Worm (Caenorhabditis elegans) whole organism, young adult: ENCODE data around the gene mes-4.

Experiments
- B0019.2 ChIP-seq: fragments of 200-800 bp; sonication (Bioruptor generic); conservative IDR thresholded peaks from 2 replicates; pipeline ENCODE4 v1.3.6; 2022; ENCODE audit warnings: missing genetic modification reagents, missing genetic modification characterization, missing compliant biosample characterization
- D2030.7 ChIP-seq: fragments of 200-800 bp; sonication (Bioruptor generic); IDR thresholded peaks from 2 replicates; pipeline ENCODE4 v1.3.6; 2022; ENCODE audit warnings: missing genetic modification reagents, missing genetic modification characterization, missing compliant biosample characterization
- F10E7.11 ChIP-seq: sonication (generic microtip); optimal IDR thresholded peaks from 2 replicates; lab custom pipeline; 2017; ENCODE audit warnings: mild to moderate bottlenecking, missing genetic modification characterization, moderate library complexity, missing compliant biosample characterization
- F33H1.4 ChIP-seq: fragments of 200-800 bp; sonication (Bioruptor generic); IDR thresholded peaks from 2 replicates; pipeline ENCODE4 v1.3.6; 2022; ENCODE audit warnings: missing genetic modification reagents, missing genetic modification characterization, missing compliant biosample characterization
- F39B2.1 ChIP-seq: fragments of 200-800 bp; sonication (Bioruptor generic); IDR thresholded peaks from 2 replicates; pipeline ENCODE4 v1.3.6; 2022; ENCODE audit warnings: missing genetic modification reagents, missing genetic modification characterization, missing compliant biosample characterization
- F49E8.2 ChIP-seq: sonication (generic microtip); optimal IDR thresholded peaks from 3 replicates; lab custom pipeline; 2017; ENCODE audit warnings: missing genetic modification characterization, mild to moderate bottlenecking, missing compliant biosample characterization, antibody characterized with exemption, moderate library complexity; ENCODE audit not compliant: insufficient read depth
- Y53F4B.3 ChIP-seq: fragments of 200-800 bp; sonication (Bioruptor generic); IDR thresholded peaks from 2 replicates; pipeline ENCODE4 v1.3.6; 2022; ENCODE audit warnings: missing genetic modification reagents, missing genetic modification characterization, missing compliant biosample characterization
- Y53G8AR.9 ChIP-seq: fragments of 200-800 bp; sonication (Bioruptor generic); conservative IDR thresholded peaks from 2 replicates; pipeline ENCODE4 v1.3.6; 2022; ENCODE audit warnings: missing genetic modification reagents, missing genetic modification characterization, missing compliant biosample characterization
- Y56A3A.18 ChIP-seq: fragments of 200-800 bp; sonication (Bioruptor generic); IDR thresholded peaks from 2 replicates; pipeline ENCODE4 v1.3.6; 2022; ENCODE audit warnings: missing genetic modification reagents, missing genetic modification characterization, missing compliant biosample characterization
- ZK185.1 ChIP-seq: sonication (generic microtip); optimal IDR thresholded peaks from 2 replicates; lab custom pipeline; 2016; ENCODE audit warnings: mild to moderate bottlenecking, missing genetic modification characterization, missing compliant biosample characterization; ENCODE audit not compliant: poor library complexity, severe bottlenecking
- aptf-2 ChIP-seq: fragments of 200-800 bp; sonication (Bioruptor generic); conservative IDR thresholded peaks from 2 replicates; pipeline ENCODE4 v1.3.6; 2022; ENCODE audit warnings: missing genetic modification reagents, missing genetic modification characterization, missing compliant biosample characterization
- attf-3 ChIP-seq: fragments of 200-800 bp; sonication (Bioruptor generic); conservative IDR thresholded peaks from 2 replicates; pipeline ENCODE4 v1.3.6; 2022; ENCODE audit warnings: missing genetic modification reagents, missing genetic modification characterization, missing compliant biosample characterization
- cebp-1 ChIP-seq, 2 experiments: fragments of 200-800 bp in 1 of 2; sonication (Bioruptor generic) in 1 of 2; sonication (generic microtip) in 1 of 2; IDR thresholded peaks in 1 of 2; optimal IDR thresholded peaks in 1 of 2; 2 replicates each; pipeline versions ENCODE4 v1.3.6 to Lab custom; 2017 to 2022; ENCODE audit warnings: missing compliant biosample characterization in 2 of 2, missing genetic modification characterization in 2 of 2, mild to moderate bottlenecking in 1 of 2, missing genetic modification reagents in 1 of 2, moderate library complexity in 1 of 2
- cebp-2 ChIP-seq: fragments of 200-800 bp; sonication (Bioruptor generic); IDR thresholded peaks from 2 replicates; pipeline ENCODE4 v1.3.6; 2022; ENCODE audit warnings: missing genetic modification characterization, missing compliant biosample characterization
- ceh-91 ChIP-seq: fragments of 200-800 bp; sonication (Bioruptor generic); IDR thresholded peaks from 2 replicates; pipeline ENCODE4 v1.3.6; 2022; ENCODE audit warnings: missing genetic modification reagents, missing genetic modification characterization, missing compliant biosample characterization
- dox-1 ChIP-seq: fragments of 200-800 bp; sonication (Bioruptor generic); IDR thresholded peaks from 2 replicates; pipeline ENCODE4 v1.3.6; 2022; ENCODE audit warnings: missing genetic modification reagents, missing genetic modification characterization, missing compliant biosample characterization
- dpl-1 ChIP-seq: fragments of 150-350 bp; optimal IDR thresholded peaks from 2 replicates; lab custom pipeline; 2014; ENCODE audit warnings: missing biosample characterization, missing genetic modification reagents, missing genetic modification characterization
- efl-1 ChIP-seq: fragments of 150-350 bp; optimal IDR thresholded peaks from 2 replicates; lab custom pipeline; 2014; ENCODE audit warnings: missing biosample characterization, missing genetic modification reagents, missing genetic modification characterization
- egrh-3 ChIP-seq: fragments of 200-800 bp; sonication (Bioruptor generic); IDR thresholded peaks from 2 replicates; pipeline ENCODE4 v1.3.6; 2022; ENCODE audit warnings: missing genetic modification reagents, missing genetic modification characterization, missing compliant biosample characterization
- ets-4 ChIP-seq: fragments of 200-800 bp; sonication (Bioruptor generic); optimal IDR thresholded peaks from 2 replicates; lab custom pipeline; 2018; ENCODE audit warnings: mild to moderate bottlenecking, missing genetic modification characterization, missing compliant biosample characterization
- him-1 ChIP-seq: sonication (generic microtip); optimal IDR thresholded peaks from 2 replicates; lab custom pipeline; 2016; ENCODE audit warnings: missing genotype, missing genetic modification reagents, missing genetic modification characterization, missing compliant biosample characterization
- lin-35 ChIP-seq, 3 experiments: fragments of 150-350 bp in 2 of 3; sonication (generic microtip) in 1 of 3; optimal IDR thresholded peaks; 2 replicates each; lab custom pipeline; 2014 to 2018; ENCODE audit warnings: missing biosample characterization in 3 of 3, missing genetic modification characterization in 3 of 3, missing genetic modification reagents in 3 of 3
- lin-54 ChIP-seq: fragments of 200-800 bp; sonication (Bioruptor generic); optimal IDR thresholded peaks from 2 replicates; lab custom pipeline; 2018; ENCODE audit warnings: mild to moderate bottlenecking, missing genetic modification characterization, missing compliant biosample characterization
- lsl-1 ChIP-seq: fragments of 200-800 bp; sonication (Bioruptor generic); optimal IDR thresholded peaks from 2 replicates; lab custom pipeline; 2018; ENCODE audit warnings: mild to moderate bottlenecking, missing genetic modification characterization, moderate library complexity, missing compliant biosample characterization
- madf-8 ChIP-seq: fragments of 200-800 bp; sonication (Bioruptor generic); conservative IDR thresholded peaks from 2 replicates; pipeline ENCODE4 v1.3.6; 2022; ENCODE audit warnings: missing genetic modification reagents, missing genetic modification characterization, missing compliant biosample characterization
- mel-28 ChIP-seq: sonication (generic microtip); optimal IDR thresholded peaks from 2 replicates; lab custom pipeline; 2016; ENCODE audit warnings: borderline replicate concordance, mild to moderate bottlenecking, missing genetic modification characterization, missing compliant biosample characterization
- nhr-27 ChIP-seq: fragments of 200-800 bp; sonication (Bioruptor generic); optimal IDR thresholded peaks from 2 replicates; lab custom pipeline; 2018; ENCODE audit warnings: mild to moderate bottlenecking, missing genetic modification characterization, moderate library complexity, missing compliant biosample characterization
- nhr-90 ChIP-seq: sonication (generic microtip); optimal IDR thresholded peaks from 2 replicates; lab custom pipeline; 2016; ENCODE audit warnings: missing genotype, mild to moderate bottlenecking, missing genetic modification characterization, missing compliant biosample characterization
- rec-8 ChIP-seq, 2 experiments: sonication (generic microtip); optimal IDR thresholded peaks; 2 replicates each; lab custom pipeline; 2016; ENCODE audit warnings: mild to moderate bottlenecking in 2 of 2, missing genetic modification characterization in 2 of 2, missing genetic modification reagents in 2 of 2, missing genotype in 2 of 2, missing biosample characterization in 1 of 2, missing compliant biosample characterization in 1 of 2, moderate library complexity in 1 of 2
- sea-2 ChIP-seq: fragments of 200-800 bp; sonication (Bioruptor generic); IDR thresholded peaks from 2 replicates; pipeline ENCODE4 v1.3.6; 2022; ENCODE audit warnings: missing genetic modification characterization, missing compliant biosample characterization
- tbx-9 ChIP-seq: sonication (generic microtip); optimal IDR thresholded peaks from 2 replicates; lab custom pipeline; 2016; ENCODE audit warnings: borderline replicate concordance, missing genetic modification characterization, inconsistent platforms, missing compliant biosample characterization
- unc-130 ChIP-seq: sonication (generic microtip); optimal IDR thresholded peaks from 2 replicates; lab custom pipeline; 2016; ENCODE audit warnings: missing genetic modification reagents, missing genetic modification characterization, missing compliant biosample characterization
- unc-62 ChIP-seq: fragments of 150-350 bp; optimal IDR thresholded peaks from 2 replicates; lab custom pipeline; 2014; ENCODE audit warnings: missing biosample characterization, missing genetic modification reagents, missing genetic modification characterization
- xnd-1 ChIP-seq: sonication (generic microtip); optimal IDR thresholded peaks from 2 replicates; lab custom pipeline; 2016; ENCODE audit warnings: missing genotype, missing genetic modification reagents, missing genetic modification characterization, missing compliant biosample characterization
- zfh-2 ChIP-seq: fragments of 200-800 bp; sonication (Bioruptor generic); conservative IDR thresholded peaks from 2 replicates; pipeline ENCODE4 v1.3.6; 2022; ENCODE audit warnings: missing genetic modification reagents, missing genetic modification characterization, missing compliant biosample characterization
- ztf-28 ChIP-seq: fragments of 200-800 bp; sonication (Bioruptor generic); IDR thresholded peaks from 2 replicates; pipeline ENCODE4 v1.3.6; 2022; ENCODE audit warnings: missing genetic modification reagents, missing genetic modification characterization, missing compliant biosample characterization

Gene mes-4

DNA sequence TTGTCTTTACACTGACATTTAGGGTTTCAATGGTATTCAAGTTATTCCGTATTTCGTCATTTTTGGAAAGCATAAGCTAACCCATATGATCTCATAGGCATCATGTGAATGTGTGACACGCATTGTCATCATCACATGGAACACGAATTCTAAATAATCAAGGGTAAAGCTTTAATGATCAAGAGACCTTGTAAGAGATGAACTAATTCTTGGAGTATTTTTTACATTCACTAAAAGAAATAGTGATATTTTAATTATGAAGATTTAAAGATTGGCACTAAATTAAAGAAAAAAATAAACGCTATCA, 25.4 kb downstream of the mes-4 start:
- no peak for TF ChIP-seq B0019.2
- no peak for TF ChIP-seq cebp-1 (GFP tag; IDR thresholded peaks at IDR 0.05; lab: Robert Waterston, UW)
- TF ChIP-seq cebp-1 (tag; optimal IDR thresholded peaks at IDR 0.05; lab: Kevin White, UChicago), result no peak
- TF ChIP-seq rec-8 (tag; optimal IDR thresholded peaks at IDR 0.05; lab: Kevin White, UChicago), result no peak
- no peak for TF ChIP-seq Y56A3A.18 (GFP tag; lab: Robert Waterston, UW)
- TF ChIP-seq nhr-90 (tag; lab: Kevin White, UChicago), result no peak
- no peak for TF ChIP-seq Y53F4B.3
- no peak for TF ChIP-seq tbx-9 (tag; lab: Kevin White, UChicago)
- no peak for TF ChIP-seq xnd-1 (tag; lab: Kevin White, UChicago)
- no peak for TF ChIP-seq F10E7.11 (tag; lab: Kevin White, UChicago)
- TF ChIP-seq unc-62, result no peak

DNA sequence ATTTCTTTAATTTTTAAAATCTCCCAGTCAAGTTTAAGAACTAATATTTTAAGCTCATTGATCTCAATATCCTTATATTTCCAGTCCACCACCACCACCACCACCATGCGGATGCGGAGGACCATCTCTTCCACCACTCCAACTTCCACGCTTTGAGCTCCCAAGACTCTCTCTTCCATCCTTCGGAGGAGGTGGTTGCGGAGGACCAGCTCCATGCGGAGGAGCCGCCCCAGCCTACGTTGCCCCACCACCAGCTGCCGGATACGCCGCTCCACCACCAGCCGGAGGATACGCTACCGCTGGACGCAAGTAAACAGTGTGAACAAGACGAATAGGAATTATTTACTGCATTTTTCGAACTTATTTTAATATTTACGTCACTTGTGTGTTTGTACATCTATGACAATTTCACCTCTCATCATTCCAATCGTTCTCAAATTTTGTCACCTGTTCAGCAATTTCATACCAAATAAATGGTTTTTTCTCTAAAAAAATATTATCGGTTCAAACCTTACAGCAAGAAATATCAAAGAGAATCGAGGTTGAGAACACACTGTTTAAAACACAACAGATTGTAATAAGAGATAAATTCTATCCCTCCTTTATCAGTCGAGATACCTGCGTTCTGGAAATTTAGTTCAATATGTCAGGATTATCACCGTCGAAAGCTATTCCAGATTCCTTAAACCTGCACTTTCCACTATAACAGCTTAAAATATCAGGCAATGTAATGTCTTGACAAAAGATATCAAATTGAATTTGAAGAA, 25.9 kb downstream of the mes-4 start:
- TF ChIP-seq Y53G8AR.9 (GFP tag; lab: Robert Waterston, UW) (no peak), dox-1 (GFP tag; lab: Robert Waterston, UW) (no peak), egrh-3 (GFP tag; lab: Robert Waterston, UW) (peak; percentile 87), mel-28 (tag; lab: Kevin White, UChicago) (no peak), F33H1.4 (no peak), him-1 (tag; lab: Kevin White, UChicago) (no peak), ceh-91 (GFP tag; lab: Robert Waterston, UW) (no peak), ets-4 (GFP tag; lab: Kevin White, UChicago) (no peak), zfh-2 (GFP tag; lab: Robert Waterston, UW) (peak; percentile 91), F10E7.11 (tag; lab: Kevin White, UChicago) (no peak), sea-2 (no peak)

DNA sequence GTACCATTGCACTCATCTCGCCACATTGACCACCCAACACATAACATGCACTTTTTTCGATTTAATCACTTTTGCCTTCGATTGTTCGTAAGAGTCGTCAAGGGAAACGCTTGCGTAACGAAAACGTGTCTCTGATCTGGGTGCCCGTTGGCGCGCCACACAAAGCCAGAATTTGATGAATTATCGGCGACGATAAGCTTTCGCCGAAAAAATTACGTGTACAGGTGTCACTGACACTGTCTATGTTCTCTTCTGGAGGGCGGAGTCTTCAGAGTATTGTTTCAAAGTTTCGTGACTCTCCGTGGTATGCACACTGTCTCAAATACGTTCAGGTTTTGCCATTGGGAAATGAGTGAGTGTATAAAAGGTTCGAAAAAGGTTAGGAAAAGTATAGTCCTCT, 26.7 kb downstream of the mes-4 start, which contains the start of gene F53F1.4:
F53F1.4 (plus strand) TSS at position 390 of the 400 bp plus-strand sequence.
- TF ChIP-seq ztf-28 (0 out of 2 replicates have a peak, but pooled peaks have one; percentile 37), F39B2.1 (GFP tag; lab: Robert Waterston, UW) (no peak), nhr-27 (no peak)

ce11 chrV:13409089-13409488, 28.3 kb downstream of the mes-4 start:
- peak; percentile 37; the same call in 1 of the 2 replicates for TF ChIP-seq ceh-91 (GFP tag; lab: Robert Waterston, UW)
- TF ChIP-seq cebp-2 (GFP tag; lab: Robert Waterston, UW), result no peak
- peak; percentile 20 for TF ChIP-seq lsl-1 (GFP tag; lab: Kevin White, UChicago)
- no peak for TF ChIP-seq D2030.7 (GFP tag; lab: Robert Waterston, UW)
- TF ChIP-seq xnd-1 (tag; lab: Kevin White, UChicago), result peak; percentile 35
- peak; percentile 41; the same call in 1 of the 2 replicates for TF ChIP-seq madf-8 (GFP tag; lab: Robert Waterston, UW)
- peak; percentile 26 for TF ChIP-seq dpl-1
- peak; percentile 5 for TF ChIP-seq unc-130
- peak in 2 of 3 experiments; percentile 5 to 67 for TF ChIP-seq lin-35 (GFP tag; optimal IDR thresholded peaks at IDR 0.05; lab: Kevin White, UChicago)
- TF ChIP-seq attf-3, result 0 out of 2 replicates have a peak, but pooled peaks have one; percentile 13
- TF ChIP-seq ZK185.1, result peak; percentile 9
- 0 out of 2 replicates have a peak, but pooled peaks have one; percentile 23 for TF ChIP-seq aptf-2 (GFP tag; lab: Robert Waterston, UW)
- no peak for TF ChIP-seq F49E8.2
- TF ChIP-seq F10E7.11 (tag; lab: Kevin White, UChicago), result no peak
- TF ChIP-seq ztf-28, result 0 out of 2 replicates have a peak, but pooled peaks have one; percentile 11
- peak; percentile 83 for TF ChIP-seq lin-54 (GFP tag; lab: Kevin White, UChicago)
- peak; percentile 48 for TF ChIP-seq efl-1 (GFP tag; lab: Kevin White, UChicago)
